Worm (Caenorhabditis elegans) whole organism, L4 larva: Measurements from ENCODE around the gene F52D2.12.

Experiments used
- F44E2.7 ChIP-seq: fragments of 200-800 bp; sonication (Bioruptor generic); IDR thresholded peaks from 2 replicates; pipeline ENCODE4 v2.1.2; 2022; ENCODE audit warnings: missing genetic modification characterization, missing compliant biosample characterization
- T26A8.4 ChIP-seq: fragments of 200-800 bp; sonication (Bioruptor generic); IDR thresholded peaks from 2 replicates; pipeline ENCODE4 v1.3.6; 2022; ENCODE audit warnings: missing genetic modification characterization, missing compliant biosample characterization
- Y105C5A.15 ChIP-seq: fragments of 200-800 bp; sonication (Bioruptor generic); IDR thresholded peaks from 2 replicates; pipeline ENCODE4 v1.3.6; 2022; ENCODE audit warnings: missing genetic modification characterization, missing compliant biosample characterization
- attf-4 ChIP-seq: sonication (generic microtip); optimal IDR thresholded peaks from 3 replicates; lab custom pipeline; 2017; ENCODE audit warnings: missing biosample characterization, missing genetic modification characterization
- ceh-28 ChIP-seq: fragments of 150-350 bp; optimal IDR thresholded peaks from 2 replicates; lab custom pipeline; 2014; ENCODE audit warnings: missing biosample characterization, missing genetic modification reagents, missing genetic modification characterization
- ceh-62 ChIP-seq: sonication (generic microtip); optimal IDR thresholded peaks from 2 replicates; lab custom pipeline; 2017; ENCODE audit warnings: missing biosample characterization, missing genetic modification characterization
- ces-1 ChIP-seq: fragments of 150-350 bp; sonication (generic microtip); optimal IDR thresholded peaks from 4 replicates; lab custom pipeline; 2014; ENCODE audit warnings: missing biosample characterization, missing genetic modification reagents, missing genetic modification characterization
- daf-8 ChIP-seq: fragments of 200-800 bp; sonication (Bioruptor generic); IDR thresholded peaks from 2 replicates; pipeline ENCODE4 v1.3.6; 2022; ENCODE audit warnings: missing genetic modification characterization, missing compliant biosample characterization
- dmd-6 ChIP-seq: fragments of 200-800 bp; sonication (Bioruptor generic); IDR thresholded peaks from 2 replicates; pipeline ENCODE4 v1.3.6; 2022; ENCODE audit warnings: missing genetic modification reagents, missing genetic modification characterization, missing compliant biosample characterization
- dmd-9 ChIP-seq: fragments of 200-800 bp; sonication (Bioruptor generic); IDR thresholded peaks from 2 replicates; pipeline ENCODE4 v1.3.6; 2022; ENCODE audit warnings: missing genetic modification reagents, missing genetic modification characterization, missing compliant biosample characterization
- dpl-1 ChIP-seq: fragments of 150-350 bp; optimal IDR thresholded peaks from 2 replicates; lab custom pipeline; 2014; ENCODE audit warnings: missing biosample characterization, missing genetic modification reagents, missing genetic modification characterization
- duxl-1 ChIP-seq: sonication (generic microtip); optimal IDR thresholded peaks from 2 replicates; lab custom pipeline; 2016; ENCODE audit warnings: mild to moderate bottlenecking, missing genetic modification characterization, moderate library complexity, missing compliant biosample characterization; ENCODE audit not compliant: poor library complexity
- dve-1 ChIP-seq: sonication (generic microtip); optimal IDR thresholded peaks from 2 replicates; lab custom pipeline; 2017; ENCODE audit warnings: antibody characterized with exemption, mild to moderate bottlenecking, missing genetic modification characterization, missing compliant biosample characterization; ENCODE audit not compliant: insufficient read depth
- egl-27 ChIP-seq: sonication (generic microtip); optimal IDR thresholded peaks from 3 replicates; lab custom pipeline; 2017; ENCODE audit warnings: missing biosample characterization, missing genetic modification reagents, missing genetic modification characterization
- fkh-10 ChIP-seq: fragments of 150-350 bp; optimal IDR thresholded peaks from 2 replicates; lab custom pipeline; 2014; ENCODE audit warnings: missing biosample characterization, missing genetic modification reagents, missing genetic modification characterization
- hlh-11 ChIP-seq: fragments of 200-800 bp; sonication (Bioruptor generic); optimal IDR thresholded peaks from 2 replicates; lab custom pipeline; 2018; ENCODE audit warnings: mild to moderate bottlenecking, missing genetic modification characterization, missing compliant biosample characterization
- hmg-1.1 ChIP-seq: fragments of 200-800 bp; sonication (Bioruptor generic); IDR thresholded peaks from 2 replicates; pipeline ENCODE4 v1.3.6; 2022; ENCODE audit warnings: missing genetic modification reagents, missing genetic modification characterization, missing compliant biosample characterization
- lin-1 ChIP-seq: fragments of 200-800 bp; sonication (Bioruptor generic); IDR thresholded peaks from 2 replicates; pipeline ENCODE4 v1.3.6; 2022; ENCODE audit warnings: missing genetic modification reagents, missing genetic modification characterization, missing compliant biosample characterization
- lir-3 ChIP-seq: sonication (generic microtip); optimal IDR thresholded peaks from 2 replicates; lab custom pipeline; 2016; ENCODE audit warnings: mild to moderate bottlenecking, missing genetic modification characterization, missing compliant biosample characterization
- madf-5 ChIP-seq, 2 experiments: fragments of 200-800 bp; sonication (Bioruptor generic); IDR thresholded peaks; 2 replicates each; pipeline ENCODE4 v1.3.6; 2022; ENCODE audit warnings: missing compliant biosample characterization in 2 of 2, missing genetic modification characterization in 2 of 2
- mdl-1 ChIP-seq, 2 experiments: fragments of 150-350 bp in 1 of 2; sonication (generic microtip) in 1 of 2; optimal IDR thresholded peaks; 2 replicates each; lab custom pipeline; 2014 to 2017; ENCODE audit warnings: missing biosample characterization in 2 of 2, missing genetic modification characterization in 2 of 2
- mdt-29 ChIP-seq: fragments of 200-800 bp; sonication (Bioruptor generic); IDR thresholded peaks from 2 replicates; pipeline ENCODE4 v1.3.6; 2022; ENCODE audit warnings: missing genetic modification reagents, missing genetic modification characterization, missing compliant biosample characterization
- mep-1 ChIP-seq: fragments of 150-350 bp; sonication (generic microtip); optimal IDR thresholded peaks from 3 replicates; lab custom pipeline; 2014; ENCODE audit warnings: missing biosample characterization, missing genetic modification characterization
- mxl-3 ChIP-seq: fragments of 200-800 bp; sonication (Bioruptor generic); optimal IDR thresholded peaks from 2 replicates; lab custom pipeline; 2018; ENCODE audit warnings: mild to moderate bottlenecking, missing genetic modification characterization, missing compliant biosample characterization
- nhr-111 ChIP-seq: fragments of 200-800 bp; sonication (Bioruptor generic); optimal IDR thresholded peaks from 2 replicates; lab custom pipeline; 2018; ENCODE audit warnings: mild to moderate bottlenecking, missing genetic modification characterization, missing compliant biosample characterization
- nhr-25 ChIP-seq: sonication (generic microtip); optimal IDR thresholded peaks from 2 replicates; lab custom pipeline; 2017; ENCODE audit warnings: missing genetic modification characterization, mild to moderate bottlenecking, missing compliant biosample characterization, antibody characterized with exemption, moderate library complexity, borderline replicate concordance; ENCODE audit not compliant: insufficient read depth
- nhr-28 ChIP-seq: fragments of 150-350 bp; optimal IDR thresholded peaks from 2 replicates; lab custom pipeline; 2014; ENCODE audit warnings: missing biosample characterization, missing genetic modification characterization
- nhr-41 ChIP-seq: fragments of 200-800 bp; sonication (Bioruptor generic); IDR thresholded peaks from 2 replicates; pipeline ENCODE4 v1.3.6; 2022; ENCODE audit warnings: missing genetic modification reagents, missing genetic modification characterization, missing compliant biosample characterization
- nhr-42 ChIP-seq: fragments of 200-800 bp; sonication (Bioruptor generic); IDR thresholded peaks from 2 replicates; pipeline ENCODE4 v1.3.6; 2022; ENCODE audit warnings: missing genetic modification characterization, missing compliant biosample characterization
- nhr-48 ChIP-seq: sonication (generic microtip); optimal IDR thresholded peaks from 2 replicates; lab custom pipeline; 2016; ENCODE audit warnings: mild to moderate bottlenecking, missing genetic modification characterization, missing compliant biosample characterization
- nhr-6 ChIP-seq: fragments of 150-350 bp; optimal IDR thresholded peaks from 2 replicates; lab custom pipeline; 2014; ENCODE audit warnings: missing biosample characterization, missing genetic modification characterization
- pqm-1 ChIP-seq: sonication (generic microtip); optimal IDR thresholded peaks from 2 replicates; lab custom pipeline; 2017; ENCODE audit warnings: missing biosample characterization, missing genetic modification characterization
- rbr-2 ChIP-seq: sonication (generic microtip); optimal IDR thresholded peaks from 2 replicates; lab custom pipeline; 2016; ENCODE audit warnings: missing genotype, missing genetic modification characterization, missing compliant biosample characterization
- skn-1 ChIP-seq: fragments of 150-350 bp; optimal IDR thresholded peaks from 2 replicates; lab custom pipeline; 2014; ENCODE audit warnings: missing biosample characterization, missing genetic modification characterization
- snpc-1.2 ChIP-seq: fragments of 200-800 bp; sonication (Bioruptor generic); IDR thresholded peaks from 2 replicates; pipeline ENCODE4 v1.3.6; 2022; ENCODE audit warnings: missing genetic modification reagents, missing genetic modification characterization, missing compliant biosample characterization
- spr-1 ChIP-seq: sonication (generic microtip); optimal IDR thresholded peaks from 2 replicates; lab custom pipeline; 2016; ENCODE audit warnings: mild to moderate bottlenecking, missing genetic modification characterization, missing compliant biosample characterization
- tra-1 ChIP-seq: fragments of 200-800 bp; sonication (Bioruptor generic); IDR thresholded peaks from 2 replicates; pipeline ENCODE4 v1.3.6; 2022; ENCODE audit warnings: missing genetic modification reagents, missing genetic modification characterization, missing compliant biosample characterization
- zfp-2 ChIP-seq: sonication (generic microtip); optimal IDR thresholded peaks from 2 replicates; lab custom pipeline; 2016; ENCODE audit warnings: mild to moderate bottlenecking, missing genetic modification characterization, missing compliant biosample characterization
- zfp-3 ChIP-seq: fragments of 200-800 bp; sonication (Bioruptor generic); conservative IDR thresholded peaks from 2 replicates; pipeline ENCODE4 v1.3.6; 2022; ENCODE audit warnings: missing genetic modification reagents, missing genetic modification characterization, missing compliant biosample characterization
- zip-2 ChIP-seq: fragments of 150-350 bp; optimal IDR thresholded peaks from 2 replicates; lab custom pipeline; 2014; ENCODE audit warnings: missing biosample characterization, missing genetic modification characterization
- ztf-7 ChIP-seq: fragments of 150-350 bp; optimal IDR thresholded peaks from 2 replicates; lab custom pipeline; 2014; ENCODE audit warnings: missing biosample characterization, missing genetic modification characterization

The F52D2.12 gene

DNA sequence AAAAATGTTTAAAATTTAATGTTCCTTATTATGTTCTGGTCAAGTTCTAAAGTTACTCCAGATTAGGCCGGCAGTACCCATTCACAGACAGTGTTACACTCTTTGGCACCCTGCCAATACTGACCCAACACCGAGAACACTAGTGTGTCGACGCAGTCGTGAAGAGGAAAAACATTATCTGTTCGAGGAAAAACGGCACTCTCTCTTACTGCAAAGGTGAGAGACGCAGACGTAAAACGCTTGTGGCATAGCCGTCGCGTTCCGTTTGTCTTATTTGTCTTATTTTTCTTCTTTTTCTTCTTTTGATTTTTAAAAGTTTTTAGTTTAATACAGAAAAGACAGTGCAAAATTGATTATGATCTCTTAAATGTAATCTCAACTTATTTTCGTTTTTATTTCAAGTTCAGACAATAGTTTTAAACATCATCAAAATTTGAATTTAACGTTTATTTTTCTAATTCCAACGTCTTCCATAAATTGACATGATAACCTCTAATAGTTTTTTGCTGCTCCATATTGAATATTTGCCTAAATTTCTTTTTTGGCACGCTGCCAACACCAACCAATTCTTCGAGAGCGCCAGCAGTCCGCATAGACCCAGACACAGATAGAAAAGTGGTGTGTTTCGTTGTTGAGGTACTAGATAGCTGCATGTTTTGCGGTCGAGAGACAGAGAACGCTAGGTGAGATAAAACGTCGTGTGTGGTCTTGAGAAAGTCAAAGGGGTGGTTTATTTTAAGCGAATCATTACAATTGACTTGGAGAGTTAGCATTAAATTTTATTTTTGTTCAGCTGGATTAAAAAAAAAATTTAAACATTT is 16.7 kb upstream of the F52D2.12 start (continued):
- TF ChIP-seq fkh-10 (GFP tag; lab: Kevin White, UChicago): no peak
- no peak for TF ChIP-seq nhr-41 (GFP tag; lab: Robert Waterston, UW)
- peak; percentile 45 for TF ChIP-seq mxl-3
- no peak for TF ChIP-seq madf-5 (GFP tag; IDR thresholded peaks at IDR 0.05; lab: Robert Waterston, UW)
- no peak for TF ChIP-seq daf-8
- no peak for TF ChIP-seq spr-1 (tag; lab: Kevin White, UChicago)
- peak; percentile 18 for TF ChIP-seq pqm-1 (tag; lab: Kevin White, UChicago)
- TF ChIP-seq zip-2 (tag; lab: Kevin White, UChicago): no peak
- TF ChIP-seq nhr-48: no peak
- TF ChIP-seq F44E2.7 (GFP tag; lab: Robert Waterston, UW): no peak
- TF ChIP-seq duxl-1: peak; percentile 87
- TF ChIP-seq dve-1 (tag; lab: Kevin White, UChicago): no peak
- peak; percentile 19 for TF ChIP-seq hmg-1.1 (GFP tag; lab: Robert Waterston, UW)
- TF ChIP-seq rbr-2 (tag; lab: Kevin White, UChicago): no peak
- TF ChIP-seq hlh-11: peak; percentile 54
- TF ChIP-seq lir-3 (tag; lab: Kevin White, UChicago): no peak
- TF ChIP-seq lin-1 (GFP tag; lab: Robert Waterston, UW): no peak
- TF ChIP-seq nhr-28 (tag; lab: Kevin White, UChicago): peak; percentile 30
- no peak for TF ChIP-seq T26A8.4
- TF ChIP-seq dpl-1: no peak
- TF ChIP-seq Y105C5A.15 (GFP tag; lab: Robert Waterston, UW): no peak
- no peak for TF ChIP-seq mep-1 (tag; lab: Kevin White, UChicago)
- TF ChIP-seq tra-1 (GFP tag; lab: Robert Waterston, UW): peak; percentile 91
- TF ChIP-seq attf-4 (tag; lab: Kevin White, UChicago): no peak
- TF ChIP-seq zfp-2 (tag; lab: Kevin White, UChicago): no peak
- no peak for TF ChIP-seq zfp-3 (GFP tag; lab: Robert Waterston, UW)
- no peak for TF ChIP-seq snpc-1.2 (GFP tag; lab: Robert Waterston, UW)
- TF ChIP-seq mdt-29 (GFP tag; lab: Robert Waterston, UW): no peak
- no peak for TF ChIP-seq ztf-7
- TF ChIP-seq ces-1: no peak
- no peak for TF ChIP-seq skn-1 (tag; lab: Kevin White, UChicago)
- no peak for TF ChIP-seq nhr-25 (tag; lab: Kevin White, UChicago)
- peak; percentile 24; the same call in 1 of the 2 replicates for TF ChIP-seq dmd-6 (GFP tag; lab: Robert Waterston, UW)
- TF ChIP-seq mdl-1 (tag; optimal IDR thresholded peaks at IDR 0.05; lab: Kevin White, UChicago): peak in 1 of 2 experiments; percentile 34
- TF ChIP-seq ceh-28 (tag; lab: Kevin White, UChicago): no peak
- TF ChIP-seq nhr-42: no peak
- TF ChIP-seq egl-27 (tag; lab: Kevin White, UChicago): no peak

ce11 chrX:1962273-1962672 is 15.5 kb upstream of the F52D2.12 start, which contains the start of gene F52D2.7:
TSS of gene F52D2.7 (plus strand) at chrX:1962573.
- no peak for TF ChIP-seq dmd-9 (GFP tag; lab: Robert Waterston, UW)
- TF ChIP-seq ceh-62 (tag; lab: Kevin White, UChicago): no peak
- TF ChIP-seq nhr-111 (GFP tag; lab: Kevin White, UChicago): no peak
- TF ChIP-seq hmg-1.1 (GFP tag; lab: Robert Waterston, UW): no peak
- no peak for TF ChIP-seq nhr-6
- no peak for TF ChIP-seq nhr-25 (tag; lab: Kevin White, UChicago)
- TF ChIP-seq snpc-1.2 (GFP tag; lab: Robert Waterston, UW): no peak
- TF ChIP-seq, all 104 proteins: peak for 0
